Worm (Caenorhabditis elegans): ENCODE measurements around the gene Y50D4A.5.

Gene Y50D4A.5

ce11 chrV:1158247-1158646, 48.9 kb upstream of the Y50D4A.5 start (continued):
- TF ChIP-seq daf-16 (GFP tag; optimal IDR thresholded peaks at IDR 0.05) (no peak), daf-16 (tag; optimal IDR thresholded peaks at IDR 0.05) (no peak), dpl-1 (GFP tag; optimal IDR thresholded peaks at IDR 0.05) (no peak), ceh-44 (GFP tag; IDR thresholded peaks at IDR 0.05) (no peak), nhr-11 (tag; optimal IDR thresholded peaks at IDR 0.05) (no peak), F10B5.3 (tag; optimal IDR thresholded peaks at IDR 0.05) (no peak), Y75B8A.6 (GFP tag; IDR thresholded peaks at IDR 0.05) (no peak), T20F7.1 (GFP tag; optimal IDR thresholded peaks at IDR 0.05) (no peak), lin-15B (tag; optimal IDR thresholded peaks at IDR 0.05) (no peak), D1046.2 (GFP tag; IDR thresholded peaks at IDR 0.05) (no peak), tra-1 (GFP tag; IDR thresholded peaks at IDR 0.05) (peak; percentile 58; the same call in 1 of the 2 replicates), lin-13 (GFP tag; optimal IDR thresholded peaks at IDR 0.05) (no peak), attf-4 (tag; optimal IDR thresholded peaks at IDR 0.05) (no peak), lim-7 (GFP tag; IDR thresholded peaks at IDR 0.05) (peak; percentile 47; the same call in 1 of the 2 replicates), lin-38 (GFP tag; IDR thresholded peaks at IDR 0.05) (peak; percentile 30; the same call in 1 of the 2 replicates), ama-1 (optimal IDR thresholded peaks at IDR 0.05) (peak; percentile 94), duxl-1 (tag; optimal IDR thresholded peaks at IDR 0.05; ENCODE audit: poor library complexity) (no peak), ztf-11 (tag; optimal IDR thresholded peaks at IDR 0.05) (no peak), dmd-9 (GFP tag; IDR thresholded peaks at IDR 0.05) (no peak), Y48G9A.11 (GFP tag; IDR thresholded peaks at IDR 0.05) (peak; percentile 57; the same call in 1 of the 2 replicates), pha-4 (GFP tag; IDR thresholded peaks at IDR 0.05) (0 out of 2 replicates have a peak, but pooled peaks have one; percentile 33), pha-4 (tag; optimal IDR thresholded peaks at IDR 0.05) (no peak), daf-12 (tag; optimal IDR thresholded peaks at IDR 0.05) (no peak), Y105C5A.15 (GFP tag; IDR thresholded peaks at IDR 0.05) (0 out of 2 replicates have a peak, but pooled peaks have one; percentile 65), fos-1 (tag; optimal IDR thresholded peaks at IDR 0.05) (no peak)

- TF ChIP-seq dmd-8 (GFP tag; IDR thresholded peaks at IDR 0.05) (0 out of 2 replicates have a peak, but pooled peaks have one; percentile 21), dve-1 (tag; optimal IDR thresholded peaks at IDR 0.05; ENCODE audit: insufficient read depth) (no peak)
Measured at ce11 chrV:1160716-1161115, 46.4 kb upstream of the Y50D4A.5 start.

ce11 chrV:1164196-1164691, 42.9 kb upstream of the Y50D4A.5 start, which contains the start of gene T21H3.5:
T21H3.5 (minus strand) TSS chrV:1164293.
- peak in 1 of 2 experiments; percentile 91 for TF ChIP-seq unc-62 (GFP tag; optimal IDR thresholded peaks at IDR 0.05 in 1 of 2)
- no peak for TF ChIP-seq unc-62 (tag; optimal IDR thresholded peaks at IDR 0.05)
- TF ChIP-seq mxl-3 (GFP tag; optimal IDR thresholded peaks at IDR 0.05): peak; percentile 66
- TF ChIP-seq hlh-11 (tag; optimal IDR thresholded peaks at IDR 0.05): peak; percentile 18
- no peak for TF ChIP-seq F10B5.3 (tag; optimal IDR thresholded peaks at IDR 0.05)
- no peak for TF ChIP-seq vab-7 (GFP tag; IDR thresholded peaks at IDR 0.05)
- TF ChIP-seq set-16 (GFP tag; IDR thresholded peaks at IDR 0.05): peak; percentile 32; the same call in 1 of the 2 replicates

- no peak for TF ChIP-seq fkh-10 (GFP tag; optimal IDR thresholded peaks at IDR 0.05)
- TF ChIP-seq saeg-2 (GFP tag; IDR thresholded peaks at IDR 0.05): no peak
- TF ChIP-seq zfp-3 (GFP tag; conservative IDR thresholded peaks at IDR 0.05): no peak
- no peak for TF ChIP-seq mes-2 (tag; optimal IDR thresholded peaks at IDR 0.05; ENCODE audit: poor library complexity, severe bottlenecking)
- TF ChIP-seq daf-16 (GFP tag; optimal IDR thresholded peaks at IDR 0.05): no peak
- TF ChIP-seq daf-16 (tag; optimal IDR thresholded peaks at IDR 0.05): no peak
- peak; percentile 58 for TF ChIP-seq aha-1 (tag)
- TF ChIP-seq egl-43 (GFP tag; IDR thresholded peaks at IDR 0.05): 0 out of 2 replicates have a peak, but pooled peaks have one; percentile 10
- no peak for TF ChIP-seq daf-8 (GFP tag; IDR thresholded peaks at IDR 0.05)
- no peak for TF ChIP-seq nhr-11 (tag; optimal IDR thresholded peaks at IDR 0.05)
- TF ChIP-seq F10B5.3 (tag; optimal IDR thresholded peaks at IDR 0.05): no peak
- TF ChIP-seq daf-19 (GFP tag; conservative IDR thresholded peaks at IDR 0.05): no peak
- TF ChIP-seq attf-4 (tag; optimal IDR thresholded peaks at IDR 0.05): no peak
- 0 out of 2 replicates have a peak, but pooled peaks have one; percentile 7 for TF ChIP-seq F44E2.7 (GFP tag; IDR thresholded peaks at IDR 0.05)
- TF ChIP-seq zag-1 (tag; optimal IDR thresholded peaks at IDR 0.05): no peak
- no peak for TF ChIP-seq madf-9 (GFP tag; conservative IDR thresholded peaks at IDR 0.05)
- TF ChIP-seq Y5F2A.4 (GFP tag; optimal IDR thresholded peaks at IDR 0.05): no peak
- TF ChIP-seq nhr-77 (tag; optimal IDR thresholded peaks at IDR 0.05): no peak
- TF ChIP-seq Y75B8A.6 (GFP tag; IDR thresholded peaks at IDR 0.05): no peak
Measured at ce11 chrV:1165090-1165761, 41.9 kb upstream of the Y50D4A.5 start, which contains the start of gene ptr-16. ptr-16 (plus strand) TSS chrV:1165711.

Measured in whole organism, L4 larva.